Worm (Caenorhabditis elegans): ENCODE measurements around the gene exc-14.

The exc-14 gene

ce11 chrV:5046558-5046957 is 555 bp upstream of the exc-14 start:
- TF ChIP-seq ceh-28 (tag; optimal IDR thresholded peaks at IDR 0.05) (no peak), elt-3 (tag; optimal IDR thresholded peaks at IDR 0.05) (no peak), nfya-1 (tag; optimal IDR thresholded peaks at IDR 0.05; ENCODE audit: insufficient read depth) (no peak), nhr-11 (tag; optimal IDR thresholded peaks at IDR 0.05) (no peak), nhr-77 (tag; optimal IDR thresholded peaks at IDR 0.05) (no peak), ztf-4 (tag; optimal IDR thresholded peaks at IDR 0.05) (no peak), mml-1 (tag; optimal IDR thresholded peaks at IDR 0.05) (no peak), nhr-67 (tag; optimal IDR thresholded peaks at IDR 0.05) (no peak), lin-39 (tag; optimal IDR thresholded peaks at IDR 0.05) (no peak), skn-1 (tag; optimal IDR thresholded peaks at IDR 0.05) (no peak), hmg-11 (tag; optimal IDR thresholded peaks at IDR 0.05) (no peak), ztf-11 (tag; optimal IDR thresholded peaks at IDR 0.05) (no peak), nhr-28 (tag; optimal IDR thresholded peaks at IDR 0.05) (no peak), fos-1 (tag; optimal IDR thresholded peaks at IDR 0.05) (no peak), snpc-4 (tag; optimal IDR thresholded peaks at IDR 0.05) (no peak), mdl-1 (tag; optimal IDR thresholded peaks at IDR 0.05) (no peak), unc-62 (GFP tag; optimal IDR thresholded peaks at IDR 0.05) (no peak), tbx-2 (tag; optimal IDR thresholded peaks at IDR 0.05) (no peak)

ce11 chrV:5040925-5041324 is 5.1 kb downstream of the exc-14 start, which contains the start of gene K11D12.8:
K11D12.8 (minus strand) TSS chrV:5041001.
- TF ChIP-seq nhr-67 (tag; optimal IDR thresholded peaks at IDR 0.05) (no peak), ceh-28 (tag; optimal IDR thresholded peaks at IDR 0.05) (no peak), sea-2 (GFP tag; optimal IDR thresholded peaks at IDR 0.05) (no peak), ztf-11 (tag; optimal IDR thresholded peaks at IDR 0.05) (no peak), ama-1 (optimal IDR thresholded peaks at IDR 0.05) (no peak), skn-1 (tag; optimal IDR thresholded peaks at IDR 0.05) (no peak), nhr-237 (tag; optimal IDR thresholded peaks at IDR 0.05) (no peak), tbx-2 (tag; optimal IDR thresholded peaks at IDR 0.05) (no peak), nhr-77 (tag; optimal IDR thresholded peaks at IDR 0.05) (no peak), aly-2 (tag; optimal IDR thresholded peaks at IDR 0.05) (no peak), ceh-82 (tag; optimal IDR thresholded peaks at IDR 0.05) (no peak), daf-12 (tag; optimal IDR thresholded peaks at IDR 0.05) (no peak), lin-39 (tag; optimal IDR thresholded peaks at IDR 0.05) (no peak), ceh-16 (tag; optimal IDR thresholded peaks at IDR 0.05) (no peak), snpc-4 (tag; optimal IDR thresholded peaks at IDR 0.05) (no peak), ZK546.5 (tag; optimal IDR thresholded peaks at IDR 0.05) (no peak)

- no peak for TF ChIP-seq skn-1 (tag; optimal IDR thresholded peaks at IDR 0.05)
- no peak for TF ChIP-seq tbx-2 (tag; optimal IDR thresholded peaks at IDR 0.05)
- TF ChIP-seq mdl-1 (tag; optimal IDR thresholded peaks at IDR 0.05): no peak
Measured at ce11 chrV:5039559-5039958, 6.4 kb downstream of the exc-14 start, which contains the start of gene K11D12.11. K11D12.11 (minus strand) TSS chrV:5039600.

- TF ChIP-seq lin-39 (tag; optimal IDR thresholded peaks at IDR 0.05): no peak
- peak; percentile 60 for TF ChIP-seq nhr-25 (tag; optimal IDR thresholded peaks at IDR 0.05)
Measured at ce11 chrV:5038449-5038848, 7.6 kb downstream of the exc-14 start.

ce11 chrV:5036364-5036763 is 9.6 kb downstream of the exc-14 start, which contains the start of gene K11D12.7:
K11D12.7 (minus strand) TSS chrV:5036464.
- TF ChIP-seq ztf-4 (tag; optimal IDR thresholded peaks at IDR 0.05) (no peak), nhr-28 (tag; optimal IDR thresholded peaks at IDR 0.05) (no peak), nhr-237 (tag; optimal IDR thresholded peaks at IDR 0.05) (no peak), lin-39 (tag; optimal IDR thresholded peaks at IDR 0.05) (no peak), unc-62 (GFP tag; optimal IDR thresholded peaks at IDR 0.05) (no peak), aly-2 (tag; optimal IDR thresholded peaks at IDR 0.05) (no peak), hmg-11 (tag; optimal IDR thresholded peaks at IDR 0.05) (no peak), elt-2 (tag; optimal IDR thresholded peaks at IDR 0.05) (no peak), mml-1 (tag; optimal IDR thresholded peaks at IDR 0.05) (no peak), fos-1 (tag; optimal IDR thresholded peaks at IDR 0.05) (no peak), ceh-82 (tag; optimal IDR thresholded peaks at IDR 0.05) (no peak), daf-12 (tag; optimal IDR thresholded peaks at IDR 0.05) (no peak), nhr-11 (tag; optimal IDR thresholded peaks at IDR 0.05) (no peak), ceh-9 (tag; optimal IDR thresholded peaks at IDR 0.05) (no peak), unc-39 (tag; optimal IDR thresholded peaks at IDR 0.05) (no peak), nhr-25 (tag; optimal IDR thresholded peaks at IDR 0.05) (no peak), ztf-11 (tag; optimal IDR thresholded peaks at IDR 0.05) (no peak)

- TF ChIP-seq nhr-11 (tag; optimal IDR thresholded peaks at IDR 0.05): no peak
- TF ChIP-seq unc-62 (GFP tag; optimal IDR thresholded peaks at IDR 0.05): no peak
- TF ChIP-seq nfya-1 (tag; optimal IDR thresholded peaks at IDR 0.05; ENCODE audit: insufficient read depth): no peak
- no peak for TF ChIP-seq R02D3.7 (tag; optimal IDR thresholded peaks at IDR 0.05)
- no peak for TF ChIP-seq unc-39 (tag; optimal IDR thresholded peaks at IDR 0.05)
- TF ChIP-seq lsy-12 (tag; optimal IDR thresholded peaks at IDR 0.05): no peak
- no peak for TF ChIP-seq ceh-9 (tag; optimal IDR thresholded peaks at IDR 0.05)
- no peak for TF ChIP-seq ama-1 (optimal IDR thresholded peaks at IDR 0.05)
- TF ChIP-seq nhr-28 (tag; optimal IDR thresholded peaks at IDR 0.05): no peak
- TF ChIP-seq skn-1 (tag; optimal IDR thresholded peaks at IDR 0.05): no peak
- TF ChIP-seq aly-2 (tag; optimal IDR thresholded peaks at IDR 0.05): no peak
- no peak for TF ChIP-seq snpc-4 (tag; optimal IDR thresholded peaks at IDR 0.05)
- TF ChIP-seq nhr-67 (tag; optimal IDR thresholded peaks at IDR 0.05): no peak
- TF ChIP-seq sea-2 (GFP tag; optimal IDR thresholded peaks at IDR 0.05): no peak
- no peak for TF ChIP-seq fkh-2 (tag; optimal IDR thresholded peaks at IDR 0.05)
- no peak for TF ChIP-seq lin-15B (tag; optimal IDR thresholded peaks at IDR 0.05)
- TF ChIP-seq ztf-11 (tag; optimal IDR thresholded peaks at IDR 0.05): no peak
- TF ChIP-seq nhr-77 (tag; optimal IDR thresholded peaks at IDR 0.05): no peak
- TF ChIP-seq egl-27 (tag; optimal IDR thresholded peaks at IDR 0.05): no peak
- TF ChIP-seq tbx-2 (tag; optimal IDR thresholded peaks at IDR 0.05): no peak
Measured at ce11 chrV:5035058-5035457, 10.9 kb downstream of the exc-14 start, which contains the start of gene K11D12.6. K11D12.6 (minus strand) TSS chrV:5035158.

All from whole organism, L3 larva.